Worm (Caenorhabditis elegans): ENCODE data around the gene C45B11.9.

- TF ChIP-seq dpff-1 (tag; optimal IDR thresholded peaks at IDR 0.05): no peak
- TF ChIP-seq lin-40 (tag; optimal IDR thresholded peaks at IDR 0.05): no peak
- no peak for TF ChIP-seq B0261.1 (tag; optimal IDR thresholded peaks at IDR 0.05)
- no peak for TF ChIP-seq sdz-38 (tag; optimal IDR thresholded peaks at IDR 0.05)
- no peak for TF ChIP-seq Y53G8AR.9 (GFP tag; conservative IDR thresholded peaks at IDR 0.05)
- no peak for TF ChIP-seq ama-1 (optimal IDR thresholded peaks at IDR 0.05)
- no peak for TF ChIP-seq ama-1 (GFP tag; optimal IDR thresholded peaks at IDR 0.05)
Measured at ce11 chrV:11051921-11052320, 11.8 kb downstream of the C45B11.9 start, which contains the start of gene T04C12.33.
